Worm (Caenorhabditis elegans) whole organism, late embryonic: Measurements from ENCODE around the gene srw-68.

Source experiments
- C38D4.7 ChIP-seq: fragments of 200-800 bp; sonication (Bioruptor generic); optimal IDR thresholded peaks from 2 replicates; lab custom pipeline; 2018; ENCODE audit warnings: mild to moderate bottlenecking, missing genetic modification characterization, moderate library complexity, missing compliant biosample characterization
- K02D7.2 ChIP-seq: sonication (generic microtip); optimal IDR thresholded peaks from 2 replicates; lab custom pipeline; 2017; ENCODE audit warnings: mild to moderate bottlenecking, missing genetic modification characterization, missing compliant biosample characterization
- Y22D7AL.16 ChIP-seq: sonication (generic microtip); optimal IDR thresholded peaks from 2 replicates; lab custom pipeline; 2016; ENCODE audit warnings: missing genetic modification characterization, missing compliant biosample characterization
- ahr-1 ChIP-seq: sonication (generic microtip); optimal IDR thresholded peaks from 2 replicates; lab custom pipeline; 2016; ENCODE audit warnings: missing genetic modification characterization, missing compliant biosample characterization
- ama-1 ChIP-seq: fragments of 150-350 bp; optimal IDR thresholded peaks from 2 replicates; lab custom pipeline; 2014
- ceh-19 ChIP-seq: fragments of 200-800 bp; sonication (Bioruptor generic); optimal IDR thresholded peaks from 2 replicates; lab custom pipeline; 2018; ENCODE audit warnings: mild to moderate bottlenecking, missing genetic modification characterization, missing compliant biosample characterization
- ceh-22 ChIP-seq: sonication (generic microtip); optimal IDR thresholded peaks from 2 replicates; lab custom pipeline; 2017; ENCODE audit warnings: missing biosample characterization, missing genetic modification characterization
- ceh-48 ChIP-seq: sonication (generic microtip); optimal IDR thresholded peaks from 2 replicates; lab custom pipeline; 2016; ENCODE audit warnings: missing genetic modification characterization, inconsistent platforms, missing compliant biosample characterization
- che-1 ChIP-seq: sonication (generic microtip); optimal IDR thresholded peaks from 2 replicates; lab custom pipeline; 2016; ENCODE audit warnings: mild to moderate bottlenecking, missing genetic modification characterization, missing compliant biosample characterization
- elt-2 ChIP-seq: sonication (generic microtip); optimal IDR thresholded peaks from 2 replicates; lab custom pipeline; 2016; ENCODE audit warnings: missing genetic modification reagents, missing genetic modification characterization, missing compliant biosample characterization
- ets-4 ChIP-seq: sonication (generic microtip); optimal IDR thresholded peaks from 2 replicates; lab custom pipeline; 2016; ENCODE audit warnings: missing genetic modification characterization, missing compliant biosample characterization
- fkh-10 ChIP-seq: fragments of 150-350 bp; optimal IDR thresholded peaks from 2 replicates; lab custom pipeline; 2014; ENCODE audit warnings: missing biosample characterization, missing genetic modification reagents, missing genetic modification characterization
- fkh-6 ChIP-seq: sonication (generic microtip); optimal IDR thresholded peaks from 2 replicates; lab custom pipeline; 2016; ENCODE audit warnings: missing genetic modification characterization, missing compliant biosample characterization
- gmeb-2 ChIP-seq: sonication (generic microtip); optimal IDR thresholded peaks from 2 replicates; lab custom pipeline; 2016; ENCODE audit warnings: missing genetic modification characterization, inconsistent platforms, missing compliant biosample characterization
- hlh-13 ChIP-seq: fragments of 200-800 bp; sonication (Bioruptor generic); optimal IDR thresholded peaks from 2 replicates; lab custom pipeline; 2018; ENCODE audit warnings: mild to moderate bottlenecking, missing genetic modification characterization, missing compliant biosample characterization
- hlh-30 ChIP-seq: sonication (generic microtip); optimal IDR thresholded peaks from 2 replicates; lab custom pipeline; 2017; ENCODE audit warnings: antibody characterized with exemption, missing genetic modification characterization, missing compliant biosample characterization; ENCODE audit not compliant: insufficient read depth
- hlh-8 ChIP-seq: sonication (generic microtip); optimal IDR thresholded peaks from 2 replicates; lab custom pipeline; 2016; ENCODE audit warnings: missing genotype, missing genetic modification characterization, missing compliant biosample characterization
- lim-6 ChIP-seq: sonication (generic microtip); optimal IDR thresholded peaks from 2 replicates; lab custom pipeline; 2016; ENCODE audit warnings: missing genetic modification characterization, missing compliant biosample characterization
- nfya-1 ChIP-seq: sonication (generic microtip); optimal IDR thresholded peaks from 2 replicates; lab custom pipeline; 2017; ENCODE audit warnings: missing genetic modification characterization, mild to moderate bottlenecking, missing compliant biosample characterization, antibody characterized with exemption, moderate library complexity
- nhr-11 ChIP-seq: fragments of 150-350 bp; optimal IDR thresholded peaks from 2 replicates; lab custom pipeline; 2014; ENCODE audit warnings: missing biosample characterization, missing genetic modification characterization
- nhr-232 ChIP-seq: sonication (generic microtip); optimal IDR thresholded peaks from 2 replicates; lab custom pipeline; 2016; ENCODE audit warnings: missing genetic modification characterization, missing compliant biosample characterization
- npax-4 ChIP-seq: sonication (generic microtip); optimal IDR thresholded peaks from 2 replicates; lab custom pipeline; 2016; ENCODE audit warnings: missing genetic modification characterization, missing compliant biosample characterization
- odd-2 ChIP-seq: sonication (generic microtip); optimal IDR thresholded peaks from 2 replicates; lab custom pipeline; 2017; ENCODE audit warnings: antibody characterized with exemption, mild to moderate bottlenecking, missing genetic modification characterization, missing compliant biosample characterization
- pat-9 ChIP-seq: fragments of 200-800 bp; sonication (Bioruptor generic); optimal IDR thresholded peaks from 2 replicates; lab custom pipeline; 2018; ENCODE audit warnings: mild to moderate bottlenecking, missing genetic modification characterization, moderate library complexity, missing compliant biosample characterization
- pax-1 ChIP-seq: fragments of 150-350 bp; optimal IDR thresholded peaks from 2 replicates; lab custom pipeline; 2014; ENCODE audit warnings: missing biosample characterization, missing genetic modification characterization
- pha-4 ChIP-seq: fragments of 150-350 bp; optimal IDR thresholded peaks from 2 replicates; lab custom pipeline; 2018; ENCODE audit warnings: missing biosample characterization, missing genetic modification reagents, missing genetic modification characterization
- rnt-1 ChIP-seq: sonication (generic microtip); optimal IDR thresholded peaks from 2 replicates; lab custom pipeline; 2016; ENCODE audit warnings: missing genetic modification characterization, missing compliant biosample characterization
- sdc-2 ChIP-seq: sonication (generic microtip); optimal IDR thresholded peaks from 2 replicates; lab custom pipeline; 2016; ENCODE audit warnings: missing genotype, missing genetic modification characterization, missing compliant biosample characterization
- ttx-3 ChIP-seq: sonication (generic microtip); optimal IDR thresholded peaks from 2 replicates; lab custom pipeline; 2016; ENCODE audit warnings: missing genetic modification reagents, missing genetic modification characterization, missing compliant biosample characterization
- unc-42 ChIP-seq: sonication (generic microtip); optimal IDR thresholded peaks from 2 replicates; lab custom pipeline; 2016; ENCODE audit warnings: missing genotype, missing genetic modification characterization, missing compliant biosample characterization
- unc-55 ChIP-seq: sonication (generic microtip); optimal IDR thresholded peaks from 2 replicates; lab custom pipeline; 2017; ENCODE audit warnings: missing biosample characterization, missing genetic modification reagents, missing genetic modification characterization
- unc-86 ChIP-seq: sonication (generic microtip); optimal IDR thresholded peaks from 2 replicates; lab custom pipeline; 2016; ENCODE audit warnings: missing genetic modification characterization, missing compliant biosample characterization

Gene srw-68

ce11 chrV:7434805-7435363 lies 8.4 kb upstream of the srw-68 start:
- no peak for TF ChIP-seq fkh-10 (GFP tag; lab: Kevin White, UChicago)
- peak; percentile 19 for TF ChIP-seq unc-55
- TF ChIP-seq K02D7.2 (tag; lab: Kevin White, UChicago), result no peak
- TF ChIP-seq, all 69 proteins: peak for 1

- TF ChIP-seq hlh-13 (GFP tag; lab: Kevin White, UChicago), result no peak
- TF ChIP-seq odd-2 (tag; lab: Kevin White, UChicago), result no peak
Measured at ce11 chrV:7432441-7433146, 6.1 kb upstream of the srw-68 start.

ce11 chrV:7431016-7431415 lies 4.5 kb upstream of the srw-68 start, which contains the start of gene srw-71:
Gene srw-71, minus strand, starts transcription at chrV:7431116.
- TF ChIP-seq fkh-6 (tag; lab: Kevin White, UChicago) (no peak), rnt-1 (no peak), sdc-2 (tag; lab: Kevin White, UChicago) (no peak), C38D4.7 (GFP tag; lab: Kevin White, UChicago) (no peak), npax-4 (tag; lab: Kevin White, UChicago) (no peak)

- TF ChIP-seq ceh-19 (GFP tag; lab: Kevin White, UChicago) (no peak), Y22D7AL.16 (tag; lab: Kevin White, UChicago) (no peak), pat-9 (no peak)
Measured at ce11 chrV:7428880-7429279, 2.4 kb upstream of the srw-68 start, which contains the start of gene srw-69. Gene srw-69, minus strand, starts transcription at chrV:7428980.

ce11 chrV:7424336-7424735 lies 2.2 kb downstream of the srw-68 start, which contains the start of gene F18E3.10:
Gene F18E3.10, minus strand, starts transcription at chrV:7424436.
- TF ChIP-seq ama-1 (lab: Kevin White, UChicago) (no peak), unc-86 (no peak), ceh-22 (tag; lab: Kevin White, UChicago) (no peak), ttx-3 (tag; lab: Kevin White, UChicago) (no peak), ahr-1 (tag; lab: Kevin White, UChicago) (no peak), pax-1 (tag; lab: Kevin White, UChicago) (no peak), hlh-8 (no peak), pha-4 (tag; lab: Kevin White, UChicago) (no peak), odd-2 (tag; lab: Kevin White, UChicago) (no peak), gmeb-2 (tag; lab: Kevin White, UChicago) (no peak), nhr-232 (tag; lab: Kevin White, UChicago) (no peak), unc-42 (tag; lab: Kevin White, UChicago) (no peak), nfya-1 (tag; lab: Kevin White, UChicago) (no peak), lim-6 (no peak), elt-2 (tag; lab: Kevin White, UChicago) (no peak), hlh-30 (tag; lab: Kevin White, UChicago) (no peak), ets-4 (tag; lab: Kevin White, UChicago) (no peak), che-1 (tag; lab: Kevin White, UChicago) (no peak), nhr-11 (tag; lab: Kevin White, UChicago) (no peak), npax-4 (tag; lab: Kevin White, UChicago) (no peak)

ce11 chrV:7420162-7420561 lies 6.3 kb downstream of the srw-68 start, which contains the start of gene srxa-4:
Gene srxa-4, plus strand, starts transcription at chrV:7420462.
- no peak for TF ChIP-seq ceh-48 (tag; lab: Kevin White, UChicago)
